Fruit fly (Drosophila melanogaster): ENCODE measurements around the gene CG11227.

CG11227 gene

dm6 chrX:20934530-20934929, 1.2 kb upstream of the CG11227 start, which contains the start of gene Npc1b:
TSS of gene Npc1b (plus strand) at chrX:20934869.
- TF ChIP-seq psq (GFP tag; optimal IDR thresholded peaks at IDR 0.05) (no peak), Rel (GFP tag; optimal IDR thresholded peaks at IDR 0.05) (no peak), Rel (tag; optimal IDR thresholded peaks at IDR 0.05) (peak; percentile 85), h (GFP tag; optimal IDR thresholded peaks at IDR 0.05) (peak; percentile 13), N (GFP tag; optimal IDR thresholded peaks at IDR 0.05) (no peak), dmrt93B (GFP tag; optimal IDR thresholded peaks at IDR 0.05) (no peak), foxo (GFP tag; optimal IDR thresholded peaks at IDR 0.05) (no peak), OdsH (GFP tag; optimal IDR thresholded peaks at IDR 0.05) (no peak)

- TF ChIP-seq dl (GFP tag; optimal IDR thresholded peaks at IDR 0.05; ENCODE audit: insufficient read depth in 1 of 2, partially characterized antibody in 2 of 2) (no peak), GATAd (GFP tag; optimal IDR thresholded peaks at IDR 0.05) (no peak), jim (GFP tag; optimal IDR thresholded peaks at IDR 0.05) (no peak), Mio (GFP tag; optimal IDR thresholded peaks at IDR 0.05) (no peak), foxo (GFP tag; optimal IDR thresholded peaks at IDR 0.05) (no peak), OdsH (GFP tag; optimal IDR thresholded peaks at IDR 0.05) (no peak), woc (GFP tag; optimal IDR thresholded peaks at IDR 0.05) (no peak), Hr83 (GFP tag; optimal IDR thresholded peaks at IDR 0.05; ENCODE audit: poor library complexity, severe bottlenecking) (no peak), Hnf4 (GFP tag; optimal IDR thresholded peaks at IDR 0.05) (no peak), Vsx2 (GFP tag; optimal IDR thresholded peaks at IDR 0.05; ENCODE audit: partially characterized antibody) (no peak), Hr78 (GFP tag; optimal IDR thresholded peaks at IDR 0.05) (no peak), usp (GFP tag; optimal IDR thresholded peaks at IDR 0.05) (no peak), brk (GFP tag; optimal IDR thresholded peaks at IDR 0.05) (no peak), HLH106 (tag; optimal IDR thresholded peaks at IDR 0.05) (no peak), Sp1 (GFP tag; optimal IDR thresholded peaks at IDR 0.05) (no peak), CG9705 (GFP tag; optimal IDR thresholded peaks at IDR 0.05) (no peak), ey (GFP tag; optimal IDR thresholded peaks at IDR 0.05) (no peak), h (GFP tag; optimal IDR thresholded peaks at IDR 0.05) (no peak)
Observed at dm6 chrX:20926950-20927349, 6.4 kb downstream of the CG11227 start, which contains the start of gene shakB. TSS of gene shakB (minus strand) at chrX:20927050.

- TF ChIP-seq lola (GFP tag; optimal IDR thresholded peaks at IDR 0.05) (no peak), Myc (optimal IDR thresholded peaks at IDR 0.05) (no peak), Mio (GFP tag; optimal IDR thresholded peaks at IDR 0.05) (no peak), dmrt93B (GFP tag; optimal IDR thresholded peaks at IDR 0.05) (no peak), Rel (GFP tag; optimal IDR thresholded peaks at IDR 0.05) (no peak), Rel (tag; optimal IDR thresholded peaks at IDR 0.05) (no peak), sage (GFP tag; optimal IDR thresholded peaks at IDR 0.05) (no peak), rgr (GFP tag; optimal IDR thresholded peaks at IDR 0.05) (no peak), usp (GFP tag; optimal IDR thresholded peaks at IDR 0.05) (no peak), jim (GFP tag; optimal IDR thresholded peaks at IDR 0.05) (no peak), HLH106 (tag; optimal IDR thresholded peaks at IDR 0.05) (no peak), N (GFP tag; optimal IDR thresholded peaks at IDR 0.05) (no peak), ey (GFP tag; optimal IDR thresholded peaks at IDR 0.05) (no peak), CrebA (GFP tag; optimal IDR thresholded peaks at IDR 0.05; ENCODE audit: borderline replicate concordance) (no peak), Dif (GFP tag; optimal IDR thresholded peaks at IDR 0.05; ENCODE audit: partially characterized antibody) (no peak), foxo (GFP tag; optimal IDR thresholded peaks at IDR 0.05) (no peak), br (GFP tag; optimal IDR thresholded peaks at IDR 0.05) (no peak)
Observed at dm6 chrX:20925858-20926257, 7.5 kb downstream of the CG11227 start.

- TF ChIP-seq lola (GFP tag; optimal IDR thresholded peaks at IDR 0.05) (no peak), psq (GFP tag; optimal IDR thresholded peaks at IDR 0.05) (no peak), woc (GFP tag; optimal IDR thresholded peaks at IDR 0.05) (no peak), pan (optimal IDR thresholded peaks at IDR 0.05) (no peak), Sp1 (GFP tag; optimal IDR thresholded peaks at IDR 0.05) (no peak), CG9705 (GFP tag; optimal IDR thresholded peaks at IDR 0.05) (no peak), Myc (optimal IDR thresholded peaks at IDR 0.05) (no peak), OdsH (GFP tag; optimal IDR thresholded peaks at IDR 0.05) (no peak), GATAd (GFP tag; optimal IDR thresholded peaks at IDR 0.05) (no peak), jim (GFP tag; optimal IDR thresholded peaks at IDR 0.05) (no peak), sage (GFP tag; optimal IDR thresholded peaks at IDR 0.05) (no peak), Abd-B (GFP tag; optimal IDR thresholded peaks at IDR 0.05) (no peak), Rel (GFP tag; optimal IDR thresholded peaks at IDR 0.05) (no peak), Rel (tag; optimal IDR thresholded peaks at IDR 0.05) (no peak)
Observed at dm6 chrX:20924951-20925350, 8.4 kb downstream of the CG11227 start.

All from whole organism, wandering third instar larva.